Fruit fly (Drosophila melanogaster) whole organism, embryonic: ENCODE data around the gene mbc.

Experiments used
- Antp ChIP-seq: fragments of 200-800 bp; sonication (Bioruptor generic); optimal IDR thresholded peaks from 3 replicates; lab custom pipeline; 2016; ENCODE audit warnings: missing biosample characterization, missing genetic modification characterization
- Atf3 ChIP-seq: fragments of 200-800 bp; sonication (Bioruptor generic); optimal IDR thresholded peaks from 3 replicates; lab custom pipeline; 2016; ENCODE audit warnings: missing biosample characterization, missing genetic modification characterization
- Awh ChIP-seq: fragments of 200-800 bp; sonication (Bioruptor generic); IDR thresholded peaks from 2 replicates; pipeline ENCODE4, ENCODE4 v1.3.6; 2022; ENCODE audit warnings: missing biosample characterization, missing genetic modification characterization
- CG10267 ChIP-seq: fragments of 200-800 bp; sonication (Bioruptor generic); optimal IDR thresholded peaks from 2 replicates; lab custom pipeline; 2018; ENCODE audit warnings: missing biosample characterization, mild to moderate bottlenecking, missing genetic modification characterization, moderate library complexity
- CG14965 ChIP-seq: fragments of 200-800 bp; sonication (Bioruptor generic); optimal IDR thresholded peaks from 2 replicates; lab custom pipeline; 2016; ENCODE audit warnings: missing biosample characterization, missing genetic modification characterization, borderline replicate concordance
- CG16779 ChIP-seq: fragments of 200-800 bp; sonication (Bioruptor generic); IDR thresholded peaks from 2 replicates; pipeline ENCODE4 v1.3.6; 2022; ENCODE audit warnings: missing biosample characterization, missing genetic modification characterization
- CG17359 ChIP-seq: fragments of 200-800 bp; sonication (Bioruptor generic); optimal IDR thresholded peaks from 3 replicates; lab custom pipeline; 2018; ENCODE audit warnings: missing biosample characterization, mild to moderate bottlenecking, missing genetic modification characterization, moderate library complexity
- CG17385 ChIP-seq: fragments of 200-800 bp; sonication (Bioruptor generic); optimal IDR thresholded peaks from 3 replicates; lab custom pipeline; 2018; ENCODE audit warnings: missing biosample characterization, mild to moderate bottlenecking, missing genetic modification characterization
- CG17568 ChIP-seq: fragments of 200-800 bp; sonication (Bioruptor generic); optimal IDR thresholded peaks from 2 replicates; lab custom pipeline; 2018; ENCODE audit warnings: missing biosample characterization, mild to moderate bottlenecking, missing genetic modification characterization, moderate library complexity
- CG18764 ChIP-seq: fragments of 200-800 bp; sonication (Bioruptor generic); optimal IDR thresholded peaks from 3 replicates; lab custom pipeline; 2016; ENCODE audit warnings: missing biosample characterization, missing genetic modification characterization
- CG2129 ChIP-seq: fragments of 200-800 bp; sonication (Bioruptor generic); IDR thresholded peaks from 2 replicates; pipeline ENCODE4 v1.3.6; 2022; ENCODE audit warnings: missing biosample characterization, missing genetic modification characterization; ENCODE audit not compliant: partially characterized antibody
- CG2875 ChIP-seq: fragments of 200-800 bp; sonication (Bioruptor generic); optimal IDR thresholded peaks from 2 replicates; lab custom pipeline; 2017; ENCODE audit warnings: missing biosample characterization, mild to moderate bottlenecking, missing genetic modification characterization, missing genetic modification reagents
- CG2889 ChIP-seq: fragments of 200-800 bp; sonication (Bioruptor generic); IDR thresholded peaks from 3 replicates; pipeline ENCODE4 v1.3.6; 2022; ENCODE audit warnings: missing biosample characterization, missing genetic modification characterization
- CG31388 ChIP-seq: fragments of 200-800 bp; sonication (Bioruptor generic); optimal IDR thresholded peaks from 2 replicates; lab custom pipeline; 2016; ENCODE audit warnings: missing biosample characterization, missing genetic modification characterization
- CG34422 ChIP-seq: fragments of 200-800 bp; sonication (Bioruptor generic); IDR thresholded peaks from 3 replicates; pipeline ENCODE4 v1.3.6; 2022; ENCODE audit warnings: missing biosample characterization, missing genetic modification characterization
- CG4424 ChIP-seq: fragments of 200-800 bp; sonication (Bioruptor generic); optimal IDR thresholded peaks from 3 replicates; lab custom pipeline; 2016; ENCODE audit warnings: missing biosample characterization, missing genetic modification characterization
- CG4820 ChIP-seq: fragments of 200-800 bp; sonication (Bioruptor generic); optimal IDR thresholded peaks from 3 replicates; lab custom pipeline; 2016; ENCODE audit warnings: missing biosample characterization, missing genetic modification characterization
- CG6791 ChIP-seq: fragments of 200-800 bp; sonication (Bioruptor generic); IDR thresholded peaks from 3 replicates; pipeline ENCODE4 v1.3.6; 2022; ENCODE audit warnings: missing biosample characterization, missing genetic modification characterization; ENCODE audit not compliant: partially characterized antibody
- CG6854 ChIP-seq: fragments of 200-800 bp; sonication (Bioruptor generic); optimal IDR thresholded peaks from 3 replicates; lab custom pipeline; 2017; ENCODE audit warnings: missing biosample characterization, mild to moderate bottlenecking, missing genetic modification characterization
- CG8281 ChIP-seq: fragments of 200-800 bp; sonication (Bioruptor generic); optimal IDR thresholded peaks from 2 replicates; lab custom pipeline; 2018; ENCODE audit warnings: missing biosample characterization, mild to moderate bottlenecking, missing genetic modification characterization, moderate library complexity
- E2f1 ChIP-seq: fragments of 200-800 bp; sonication (Bioruptor generic); IDR thresholded peaks from 2 replicates; pipeline ENCODE4 v1.3.6; 2022; ENCODE audit warnings: missing biosample characterization, missing genetic modification characterization
- ERR ChIP-seq: fragments of 200-800 bp; sonication (Bioruptor generic); optimal IDR thresholded peaks from 2 replicates; lab custom pipeline; 2016; ENCODE audit warnings: missing biosample characterization, missing genetic modification characterization
- Hr39 ChIP-seq: fragments of >200 bp; optimal IDR thresholded peaks from 2 replicates; lab custom pipeline; 2017
- Hsf ChIP-seq: fragments of 200-800 bp; sonication (Bioruptor generic); optimal IDR thresholded peaks from 3 replicates; lab custom pipeline; 2016; ENCODE audit warnings: missing biosample characterization, missing genetic modification characterization
- Lim3 ChIP-seq: fragments of 200-800 bp; sonication (Bioruptor generic); IDR thresholded peaks from 2 replicates; pipeline ENCODE4 v1.3.6; 2022; ENCODE audit warnings: missing biosample characterization, missing genetic modification characterization
- MESR4 ChIP-seq: fragments of 200-800 bp; sonication (Bioruptor generic); optimal IDR thresholded peaks from 2 replicates; lab custom pipeline; 2018; ENCODE audit warnings: missing biosample characterization, mild to moderate bottlenecking, missing genetic modification characterization, moderate library complexity
- Max ChIP-seq: fragments of 200-800 bp; sonication (Bioruptor generic); optimal IDR thresholded peaks from 2 replicates; lab custom pipeline; 2016; ENCODE audit warnings: missing biosample characterization, mild to moderate bottlenecking, missing genetic modification characterization
- Nf-YC ChIP-seq: fragments of 200-800 bp; optimal IDR thresholded peaks from 3 replicates; lab custom pipeline; 2019; ENCODE audit warnings: missing biosample characterization, mild to moderate bottlenecking, missing genetic modification characterization, moderate library complexity
- Oaz ChIP-seq: fragments of 200-800 bp; sonication (Bioruptor generic); IDR thresholded peaks from 2 replicates; pipeline ENCODE4 v1.3.6; 2022; ENCODE audit warnings: missing biosample characterization, missing genetic modification characterization
- abd-A ChIP-seq: fragments of 200-800 bp; sonication (Bioruptor generic); optimal IDR thresholded peaks from 3 replicates; lab custom pipeline; 2019; ENCODE audit warnings: missing biosample characterization, mild to moderate bottlenecking, missing genetic modification characterization, moderate library complexity
- ato ChIP-seq: fragments of 200-800 bp; sonication (Bioruptor generic); IDR thresholded peaks from 2 replicates; pipeline ENCODE4 v1.3.6; 2022; ENCODE audit warnings: missing biosample characterization, missing genetic modification characterization; ENCODE audit not compliant: partially characterized antibody
- chif ChIP-seq, 2 experiments: fragments of 200-800 bp; sonication (Bioruptor generic); optimal IDR thresholded peaks; 3 replicates each; lab custom pipeline; 2016; ENCODE audit warnings: missing biosample characterization in 2 of 2, missing genetic modification characterization in 2 of 2
- ems ChIP-seq: fragments of 200-800 bp; sonication (Bioruptor generic); optimal IDR thresholded peaks from 3 replicates; lab custom pipeline; 2016; ENCODE audit warnings: missing biosample characterization, missing genetic modification characterization
- grn ChIP-seq: fragments of 200-800 bp; sonication (Bioruptor generic); optimal IDR thresholded peaks from 3 replicates; lab custom pipeline; 2017; ENCODE audit warnings: missing biosample characterization, missing genetic modification characterization
- ham ChIP-seq: fragments of 200-800 bp; sonication (Bioruptor generic); IDR thresholded peaks from 2 replicates; pipeline ENCODE4 v1.3.6; 2022; ENCODE audit warnings: missing biosample characterization, missing genetic modification characterization
- kah ChIP-seq: fragments of 200-800 bp; sonication (Bioruptor generic); optimal IDR thresholded peaks from 2 replicates; lab custom pipeline; 2018; ENCODE audit warnings: missing biosample characterization, mild to moderate bottlenecking, missing genetic modification characterization
- luna ChIP-seq: fragments of 200-800 bp; sonication (Bioruptor generic); optimal IDR thresholded peaks from 2 replicates; lab custom pipeline; 2016; ENCODE audit warnings: missing biosample characterization, missing genetic modification characterization
- maf-S ChIP-seq: fragments of 200-800 bp; sonication (Bioruptor generic); optimal IDR thresholded peaks from 2 replicates; lab custom pipeline; 2016; ENCODE audit warnings: missing biosample characterization, missing genetic modification characterization
- nau ChIP-seq: fragments of 200-800 bp; sonication (Bioruptor generic); optimal IDR thresholded peaks from 3 replicates; lab custom pipeline; 2017; ENCODE audit warnings: missing biosample characterization, mild to moderate bottlenecking, missing genetic modification characterization, missing genetic modification reagents
- nerfin-1 ChIP-seq: fragments of 200-800 bp; sonication (Bioruptor generic); optimal IDR thresholded peaks from 3 replicates; lab custom pipeline; 2019; ENCODE audit warnings: missing biosample characterization, mild to moderate bottlenecking, missing genetic modification characterization, moderate library complexity
- nom ChIP-seq: fragments of 200-800 bp; sonication (Bioruptor generic); optimal IDR thresholded peaks from 2 replicates; lab custom pipeline; 2017; ENCODE audit warnings: missing biosample characterization, missing genetic modification characterization, mild to moderate bottlenecking, moderate library complexity, missing genetic modification reagents
- otp ChIP-seq: fragments of 200-800 bp; sonication (Bioruptor generic); IDR thresholded peaks from 3 replicates; pipeline ENCODE4, ENCODE4 v1.3.6; 2022; ENCODE audit warnings: missing biosample characterization, missing genetic modification characterization
- sc ChIP-seq, 3 experiments: fragments of >200 bp in 2 of 3; fragments of 200-800 bp in 1 of 3; sonication (Bioruptor generic) in 1 of 3; optimal IDR thresholded peaks; 2 replicates in 2 of 3; 3 replicates in 1 of 3; lab custom pipeline; 2017; ENCODE audit warnings: mild to moderate bottlenecking in 1 of 3, missing biosample characterization in 1 of 3, missing genetic modification characterization in 1 of 3, missing genetic modification reagents in 1 of 3
- sd ChIP-seq: fragments of 200-800 bp; sonication (Bioruptor generic); optimal IDR thresholded peaks from 3 replicates; lab custom pipeline; 2018; ENCODE audit warnings: missing biosample characterization, mild to moderate bottlenecking, missing genetic modification characterization, moderate library complexity
- shn ChIP-seq: fragments of 200-800 bp; sonication (Bioruptor generic); optimal IDR thresholded peaks from 3 replicates; lab custom pipeline; 2016; ENCODE audit warnings: missing biosample characterization, missing genetic modification characterization
- so ChIP-seq: fragments of 200-800 bp; sonication (Bioruptor generic); IDR thresholded peaks from 3 replicates; pipeline ENCODE4 v1.3.6; 2022; ENCODE audit warnings: missing biosample characterization, missing genetic modification characterization
- stc ChIP-seq: fragments of 200-800 bp; sonication (Bioruptor generic); IDR thresholded peaks from 2 replicates; pipeline ENCODE4 v1.3.6; 2022; ENCODE audit warnings: missing biosample characterization, missing genetic modification characterization
- toy ChIP-seq: fragments of 200-800 bp; sonication (Bioruptor generic); IDR thresholded peaks from 2 replicates; pipeline ENCODE4 v1.3.6; 2022; ENCODE audit warnings: missing biosample characterization, missing genetic modification characterization
- ttk ChIP-seq: fragments of 200-800 bp; sonication (Bioruptor generic); IDR thresholded peaks from 2 replicates; pipeline ENCODE4 v2.1.2; 2022; ENCODE audit warnings: missing biosample characterization, missing genetic modification characterization
- unc-4 ChIP-seq: fragments of 200-800 bp; sonication (Bioruptor generic); IDR thresholded peaks from 2 replicates; pipeline ENCODE4 v1.3.6; 2022; ENCODE audit warnings: missing biosample characterization, missing genetic modification characterization; ENCODE audit not compliant: partially characterized antibody
- vnd ChIP-seq: fragments of 200-800 bp; sonication (Bioruptor generic); IDR thresholded peaks from 3 replicates; pipeline ENCODE4 v1.3.6; 2022; ENCODE audit warnings: missing biosample characterization, missing genetic modification characterization; ENCODE audit not compliant: partially characterized antibody

mbc gene

DNA sequence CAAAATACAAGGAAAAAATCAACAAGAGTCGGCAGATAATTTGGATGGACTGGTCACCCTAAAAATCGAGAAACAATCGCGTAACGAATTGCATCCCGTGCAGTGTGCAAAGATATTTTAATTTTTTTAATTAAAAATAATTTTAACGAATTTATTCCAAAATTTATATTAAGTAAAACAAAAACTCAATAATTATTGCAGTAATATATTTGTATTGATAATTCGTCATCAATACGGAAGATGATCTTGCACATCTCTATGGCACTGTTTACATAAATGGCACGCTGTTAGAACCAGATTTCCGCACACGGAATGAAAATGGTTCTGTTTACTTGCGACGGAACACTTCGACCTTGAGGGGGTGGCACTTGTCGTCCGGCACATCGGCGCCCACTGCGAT lies 8.8 kb upstream of the mbc start, which contains the start of gene tst (continued):
- no peak for TF ChIP-seq ems (GFP tag; lab: Kevin White, UChicago)
- 0 out of 2 replicates have a peak, but pooled peaks have one; percentile 40 for TF ChIP-seq unc-4 (GFP tag; lab: Robert Waterston, UW)
- TF ChIP-seq CG34422 (GFP tag; lab: Robert Waterston, UW), result peak; percentile 98
- TF ChIP-seq CG10267 (tag; lab: Kevin White, UChicago), result peak; percentile 89
- TF ChIP-seq CG4820 (GFP tag; lab: Kevin White, UChicago), result peak; percentile 82
- TF ChIP-seq CG14965, result no peak
- peak; percentile 68 for TF ChIP-seq CG8281 (tag; lab: Kevin White, UChicago)
- TF ChIP-seq Lim3 (GFP tag; lab: Robert Waterston, UW), result peak; percentile 78
- TF ChIP-seq nau (GFP tag; lab: Kevin White, UChicago), result no peak
- TF ChIP-seq CG6791, result no peak
- TF ChIP-seq luna (GFP tag; lab: Kevin White, UChicago), result no peak
- TF ChIP-seq CG2129 (GFP tag; lab: Robert Waterston, UW), result no peak
- peak; percentile 82 for TF ChIP-seq Max (GFP tag; lab: Kevin White, UChicago)
- peak; percentile 31 for TF ChIP-seq shn (GFP tag; lab: Kevin White, UChicago)
- no peak for TF ChIP-seq ato (GFP tag; lab: Robert Waterston, UW)
- TF ChIP-seq Antp (GFP tag; lab: Kevin White, UChicago), result peak; percentile 25
- TF ChIP-seq chif (GFP tag; optimal IDR thresholded peaks at IDR 0.05; lab: Kevin White, UChicago), result peak in 1 of 2 experiments; percentile 55
- TF ChIP-seq so, result peak; percentile 89
- TF ChIP-seq Oaz (GFP tag; lab: Robert Waterston, UW), result peak; percentile 87
- TF ChIP-seq maf-S (GFP tag; lab: Kevin White, UChicago), result peak; percentile 16
- TF ChIP-seq sd (tag; lab: Kevin White, UChicago), result no peak
- no peak for TF ChIP-seq abd-A
- no peak for TF ChIP-seq Atf3
- peak; percentile 93 for TF ChIP-seq CG4424 (GFP tag; lab: Kevin White, UChicago)
- no peak for TF ChIP-seq Hr39 (lab: Kevin White, UChicago)
- TF ChIP-seq Nf-YC, result peak; percentile 79
- peak; percentile 79 for TF ChIP-seq ham
- peak; percentile 95 for TF ChIP-seq stc (GFP tag; lab: Robert Waterston, UW)
- no peak for TF ChIP-seq ERR (GFP tag; lab: Kevin White, UChicago)
- TF ChIP-seq sc (optimal IDR thresholded peaks at IDR 0.05; lab: Kevin White, UChicago), result no peak
- TF ChIP-seq sc (GFP tag; optimal IDR thresholded peaks at IDR 0.05; lab: Kevin White, UChicago), result peak; percentile 74
- peak; percentile 98 for TF ChIP-seq ttk (GFP tag; lab: Robert Waterston, UW)
- peak; percentile 79 for TF ChIP-seq nerfin-1 (tag; lab: Kevin White, UChicago)
- peak; percentile 84 for TF ChIP-seq CG16779 (GFP tag; lab: Robert Waterston, UW)
- TF ChIP-seq nom (GFP tag; lab: Kevin White, UChicago), result peak; percentile 51
- TF ChIP-seq CG31388 (GFP tag; lab: Kevin White, UChicago), result peak; percentile 59
- peak; percentile 36 for TF ChIP-seq MESR4 (GFP tag; lab: Kevin White, UChicago)
- no peak for TF ChIP-seq grn
- TF ChIP-seq CG17385 (GFP tag; lab: Kevin White, UChicago), result peak; percentile 84
- TF ChIP-seq otp, result peak; percentile 88; the same call in 2 of the 3 replicates
- peak; percentile 61 for TF ChIP-seq Hsf (GFP tag; lab: Kevin White, UChicago)
- TF ChIP-seq E2f1 (GFP tag; lab: Robert Waterston, UW), result peak; percentile 97
- no peak for TF ChIP-seq CG6854 (GFP tag; lab: Kevin White, UChicago)
- peak; percentile 94 for TF ChIP-seq CG17359
- peak; percentile 60 for TF ChIP-seq kah
- TF ChIP-seq CG2889 (GFP tag; lab: Robert Waterston, UW), result peak; percentile 93
- TF ChIP-seq vnd (GFP tag; lab: Robert Waterston, UW), result no peak
- TF ChIP-seq Awh (GFP tag; lab: Robert Waterston, UW), result peak; percentile 91
- peak; percentile 83 for TF ChIP-seq CG18764 (GFP tag; lab: Kevin White, UChicago)
- TF ChIP-seq CG2875 (GFP tag; lab: Kevin White, UChicago), result peak; percentile 66
- TF ChIP-seq CG17568 (GFP tag; lab: Kevin White, UChicago), result no peak
- peak; percentile 77 for TF ChIP-seq toy (GFP tag; lab: Robert Waterston, UW)
